Worm (Caenorhabditis elegans): Measurements from ENCODE around the gene nhr-274.

Gene nhr-274

DNA sequence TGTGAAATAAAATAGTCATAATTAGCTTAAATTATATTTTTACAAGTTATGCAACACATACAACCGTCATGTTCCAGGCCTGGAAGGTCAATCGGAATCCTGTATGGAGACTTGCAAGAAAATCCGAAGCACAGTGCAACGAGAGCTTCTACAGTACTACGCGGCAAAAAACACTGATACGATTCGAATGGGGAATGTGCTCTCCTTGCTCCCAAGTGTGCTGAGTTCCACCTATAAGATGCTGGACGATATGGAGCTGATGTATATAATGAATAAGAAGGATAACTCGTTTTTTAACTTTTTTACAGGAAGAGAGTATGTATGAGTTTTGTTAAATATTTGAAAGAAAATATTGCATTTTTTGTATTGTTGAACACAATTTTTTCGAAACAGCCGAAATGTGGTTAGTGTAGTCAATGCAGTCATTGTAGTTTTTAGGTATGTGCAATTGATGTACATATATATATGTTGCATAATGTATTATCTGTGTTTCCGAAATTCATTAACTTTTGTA, 18.7 kb downstream of the nhr-274 start, which contains the start of gene nhr-146:
Gene nhr-146, plus strand, starts transcription at position 464 of the 514 bp plus-strand sequence.
- TF ChIP-seq lin-15B (tag; optimal IDR thresholded peaks at IDR 0.05) (no peak), egl-27 (tag; optimal IDR thresholded peaks at IDR 0.05) (no peak), pha-4 (tag; optimal IDR thresholded peaks at IDR 0.05) (no peak)

DNA sequence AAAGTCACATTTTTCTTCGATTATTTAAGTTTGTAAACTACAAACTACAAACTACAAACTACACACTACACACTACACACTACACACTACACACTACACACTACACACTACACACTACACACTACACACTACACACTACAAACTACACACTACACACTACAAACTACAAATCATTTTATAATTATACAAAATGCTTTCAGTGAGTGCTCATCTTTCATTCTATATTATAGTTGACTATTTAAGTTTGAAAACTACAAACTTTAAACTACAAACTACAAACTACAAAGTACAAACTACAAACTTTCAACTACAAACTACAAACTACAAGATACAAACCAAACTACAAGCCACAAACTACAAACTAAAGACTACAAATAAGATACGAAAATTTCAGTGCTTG, 20.7 kb downstream of the nhr-274 start:
- TF ChIP-seq ama-1 (optimal IDR thresholded peaks at IDR 0.05) (no peak), nhr-237 (tag; optimal IDR thresholded peaks at IDR 0.05) (no peak), ceh-9 (tag; optimal IDR thresholded peaks at IDR 0.05) (no peak), pqm-1 (tag; optimal IDR thresholded peaks at IDR 0.05) (no peak), lsy-12 (tag; optimal IDR thresholded peaks at IDR 0.05) (no peak), jun-1 (tag; optimal IDR thresholded peaks at IDR 0.05) (no peak), nhr-28 (tag; optimal IDR thresholded peaks at IDR 0.05) (no peak), nhr-76 (tag; optimal IDR thresholded peaks at IDR 0.05) (no peak), unc-62 (GFP tag; optimal IDR thresholded peaks at IDR 0.05) (no peak), fos-1 (tag; optimal IDR thresholded peaks at IDR 0.05) (no peak), daf-12 (tag; optimal IDR thresholded peaks at IDR 0.05) (no peak), nhr-12 (tag; optimal IDR thresholded peaks at IDR 0.05) (no peak), fkh-2 (tag; optimal IDR thresholded peaks at IDR 0.05) (no peak), skn-1 (tag; optimal IDR thresholded peaks at IDR 0.05) (no peak)

DNA sequence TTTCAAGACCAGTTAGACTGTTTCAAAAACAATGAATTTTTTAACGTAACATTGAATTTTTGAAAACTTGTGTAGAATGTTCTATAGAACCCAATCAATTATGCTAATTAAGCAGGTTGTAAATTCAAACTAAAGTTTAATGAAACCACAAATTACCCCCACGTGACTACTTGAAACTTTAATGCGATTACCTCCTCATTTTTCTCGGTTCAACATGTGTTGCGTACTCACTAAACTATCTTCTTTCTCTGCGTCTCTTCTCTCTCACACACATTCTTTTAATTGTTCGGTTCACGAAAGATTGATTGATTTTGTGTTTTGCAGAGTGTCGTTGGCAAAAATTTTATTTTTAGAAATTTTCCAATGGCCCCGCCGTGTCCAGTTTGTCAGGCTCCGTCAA, 21.4 kb downstream of the nhr-274 start, which contains the start of gene nhr-87:
Gene nhr-87, plus strand, starts transcription at position 318 of the 400 bp plus-strand sequence.
- TF ChIP-seq elt-2 (tag; optimal IDR thresholded peaks at IDR 0.05) (peak; percentile 1), ama-1 (optimal IDR thresholded peaks at IDR 0.05) (no peak), nhr-77 (tag; optimal IDR thresholded peaks at IDR 0.05) (no peak), nhr-67 (tag; optimal IDR thresholded peaks at IDR 0.05) (no peak), nhr-28 (tag; optimal IDR thresholded peaks at IDR 0.05) (no peak), nfya-1 (tag; optimal IDR thresholded peaks at IDR 0.05; ENCODE audit: insufficient read depth) (peak; percentile 16), fos-1 (tag; optimal IDR thresholded peaks at IDR 0.05) (no peak), ztf-4 (tag; optimal IDR thresholded peaks at IDR 0.05) (no peak), nhr-43 (tag; optimal IDR thresholded peaks at IDR 0.05; ENCODE audit: poor library complexity, severe bottlenecking) (no peak), elt-1 (tag; optimal IDR thresholded peaks at IDR 0.05) (no peak), ceh-9 (tag; optimal IDR thresholded peaks at IDR 0.05) (no peak), nhr-23 (tag; optimal IDR thresholded peaks at IDR 0.05) (peak; percentile 14), sea-2 (GFP tag; optimal IDR thresholded peaks at IDR 0.05) (no peak), lin-39 (tag; optimal IDR thresholded peaks at IDR 0.05) (peak; percentile 9), pha-4 (tag; optimal IDR thresholded peaks at IDR 0.05) (no peak), jun-1 (tag; optimal IDR thresholded peaks at IDR 0.05) (no peak), ceh-16 (tag; optimal IDR thresholded peaks at IDR 0.05) (no peak), nhr-25 (tag; optimal IDR thresholded peaks at IDR 0.05) (peak; percentile 48)

DNA sequence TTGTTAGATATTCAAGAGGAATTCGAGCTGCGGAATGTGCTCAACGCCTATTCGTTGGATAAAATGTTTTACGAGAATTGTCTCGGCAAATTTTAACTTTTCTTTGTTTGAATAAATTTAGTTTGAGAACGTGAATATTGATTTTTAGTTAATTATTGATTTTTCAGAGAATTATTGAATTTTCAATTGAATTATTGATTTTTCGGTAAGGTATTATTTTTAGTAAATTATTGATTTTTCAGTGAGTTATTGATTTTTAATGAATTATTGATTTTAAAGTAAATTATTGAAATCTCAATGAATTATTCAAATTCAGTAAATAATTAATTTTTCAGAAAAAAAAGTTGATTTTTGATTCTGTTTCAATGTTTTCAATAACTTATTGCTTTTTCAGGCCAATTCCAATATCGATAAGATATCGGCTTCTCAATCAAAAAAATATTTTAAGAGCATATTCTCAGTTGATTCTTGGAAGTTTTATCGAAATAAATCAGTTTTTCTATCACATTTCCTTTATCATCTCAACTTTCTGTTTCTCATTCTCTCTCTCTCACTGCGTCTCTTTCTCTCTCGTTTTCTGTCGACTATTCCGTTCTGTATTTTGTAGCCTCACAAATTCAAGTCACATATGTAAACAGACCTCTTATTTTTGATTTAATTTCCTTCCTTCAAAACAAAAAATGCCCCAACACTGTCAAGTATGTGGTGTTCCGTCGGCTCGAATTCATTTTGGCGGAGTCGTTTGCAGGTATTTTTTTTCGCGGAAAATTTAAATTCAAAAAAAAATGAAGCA, 25.4 kb downstream of the nhr-274 start, which contains the start of gene nhr-92:
Gene nhr-92, plus strand, starts transcription at position 576 of the 793 bp plus-strand sequence.
- TF ChIP-seq nhr-28 (tag; optimal IDR thresholded peaks at IDR 0.05) (no peak), ceh-28 (tag; optimal IDR thresholded peaks at IDR 0.05) (peak; percentile 95), ceh-16 (tag; optimal IDR thresholded peaks at IDR 0.05) (no peak), hmg-11 (tag; optimal IDR thresholded peaks at IDR 0.05) (no peak), elt-2 (tag; optimal IDR thresholded peaks at IDR 0.05) (peak; percentile 38), ama-1 (optimal IDR thresholded peaks at IDR 0.05) (no peak), pha-4 (tag; optimal IDR thresholded peaks at IDR 0.05) (peak; percentile 34), tbx-2 (tag; optimal IDR thresholded peaks at IDR 0.05) (no peak), fkh-10 (GFP tag; optimal IDR thresholded peaks at IDR 0.05) (no peak), fkh-2 (tag; optimal IDR thresholded peaks at IDR 0.05) (no peak), ceh-9 (tag; optimal IDR thresholded peaks at IDR 0.05) (no peak), zag-1 (tag; optimal IDR thresholded peaks at IDR 0.05) (no peak), nhr-76 (tag; optimal IDR thresholded peaks at IDR 0.05) (no peak), nhr-77 (tag; optimal IDR thresholded peaks at IDR 0.05) (no peak), nhr-67 (tag; optimal IDR thresholded peaks at IDR 0.05) (no peak)

Measured in whole organism, L3 larva.